Worm (Caenorhabditis elegans) whole organism, L4 larva: ENCODE measurements around the gene cept-1.

Experiments
- nhr-11 ChIP-seq: fragments of 150-350 bp; optimal IDR thresholded peaks from 2 replicates; lab custom pipeline; 2014; ENCODE audit warnings: missing biosample characterization, missing genetic modification characterization
- snpc-1.2 ChIP-seq: fragments of 200-800 bp; sonication (Bioruptor generic); IDR thresholded peaks from 2 replicates; pipeline ENCODE4 v1.3.6; 2022; ENCODE audit warnings: missing genetic modification reagents, missing genetic modification characterization, missing compliant biosample characterization
- unc-62 ChIP-seq, 3 experiments: fragments of 150-350 bp in 1 of 3; sonication (generic microtip); optimal IDR thresholded peaks in 2 of 3; peaks in 1 of 3; 1 replicate in 1 of 3; 2 replicates in 2 of 3; lab custom pipeline; 2014 to 2017; ENCODE audit warnings: missing biosample characterization in 3 of 3, missing genetic modification characterization in 3 of 3, missing genetic modification reagents in 3 of 3, missing genotype in 1 of 3
- zag-1 ChIP-seq: fragments of 150-350 bp; optimal IDR thresholded peaks from 2 replicates; lab custom pipeline; 2014; ENCODE audit warnings: missing biosample characterization, missing genetic modification characterization

- TF ChIP-seq nhr-11 (tag; lab: Kevin White, UChicago) (no peak), unc-62 (GFP tag; optimal IDR thresholded peaks at IDR 0.05 in 1 of 2; lab: Kevin White, UChicago) (no peak), unc-62 (tag; optimal IDR thresholded peaks at IDR 0.05; lab: Kevin White, UChicago) (no peak), zag-1 (tag; lab: Kevin White, UChicago) (no peak), snpc-1.2 (GFP tag; lab: Robert Waterston, UW) (no peak)
These were observed 12.2 kb upstream of the cept-1 start, which contains the start of gene pgp-14 for ce11 chrX:12749530-12750240.
